Worm (Caenorhabditis elegans) whole organism, L4 larva: ENCODE measurements around the gene F58H1.6.
A peak's percentile ranks its signal among the peaks of the same experiment; 100 is the strongest.

Source experiments
- T20F7.1 ChIP-seq: fragments of 200-800 bp; sonication (Bioruptor generic); optimal IDR thresholded peaks from 2 replicates; lab custom pipeline; 2018; ENCODE audit warnings: mild to moderate bottlenecking, missing genetic modification characterization, missing compliant biosample characterization
- Y105C5A.15 ChIP-seq: fragments of 200-800 bp; sonication (Bioruptor generic); IDR thresholded peaks from 2 replicates; pipeline ENCODE4 v1.3.6; 2022; ENCODE audit warnings: missing genetic modification characterization, missing compliant biosample characterization
- Y48G9A.11 ChIP-seq: fragments of 200-800 bp; sonication (Bioruptor generic); IDR thresholded peaks from 2 replicates; pipeline ENCODE4 v1.3.6; 2022; ENCODE audit warnings: missing genetic modification reagents, missing genetic modification characterization, missing compliant biosample characterization
- ZK337.2 ChIP-seq: fragments of 200-800 bp; sonication (Bioruptor generic); IDR thresholded peaks from 2 replicates; pipeline ENCODE4 v1.3.6; 2022; ENCODE audit warnings: missing genetic modification reagents, missing genetic modification characterization, missing compliant biosample characterization
- ama-1 ChIP-seq: fragments of 150-350 bp; optimal IDR thresholded peaks from 2 replicates; lab custom pipeline; 2014; ENCODE audit warnings: inconsistent platforms, mixed read lengths
- attf-4 ChIP-seq: sonication (generic microtip); optimal IDR thresholded peaks from 3 replicates; lab custom pipeline; 2017; ENCODE audit warnings: missing biosample characterization, missing genetic modification characterization
- ceh-82 ChIP-seq: sonication (generic microtip); optimal IDR thresholded peaks from 2 replicates; lab custom pipeline; 2017; ENCODE audit warnings: missing biosample characterization, missing genetic modification characterization
- cey-2 ChIP-seq: sonication (generic microtip); optimal IDR thresholded peaks from 3 replicates; lab custom pipeline; 2017; ENCODE audit warnings: missing genetic modification characterization, mild to moderate bottlenecking, missing compliant biosample characterization, antibody characterized with exemption, borderline replicate concordance; ENCODE audit not compliant: insufficient read depth
- daf-16 ChIP-seq, 3 experiments: sonication (generic microtip); optimal IDR thresholded peaks; 2 replicates each; lab custom pipeline; 2016 to 2017; ENCODE audit warnings: missing genetic modification characterization in 3 of 3, missing genetic modification reagents in 3 of 3, mild to moderate bottlenecking in 2 of 3, missing compliant biosample characterization in 2 of 3, missing biosample characterization in 1 of 3, moderate library complexity in 1 of 3
- dmd-6 ChIP-seq: fragments of 200-800 bp; sonication (Bioruptor generic); IDR thresholded peaks from 2 replicates; pipeline ENCODE4 v1.3.6; 2022; ENCODE audit warnings: missing genetic modification reagents, missing genetic modification characterization, missing compliant biosample characterization
- dve-1 ChIP-seq: sonication (generic microtip); optimal IDR thresholded peaks from 2 replicates; lab custom pipeline; 2017; ENCODE audit warnings: antibody characterized with exemption, mild to moderate bottlenecking, missing genetic modification characterization, missing compliant biosample characterization; ENCODE audit not compliant: insufficient read depth
- egl-27 ChIP-seq: sonication (generic microtip); optimal IDR thresholded peaks from 3 replicates; lab custom pipeline; 2017; ENCODE audit warnings: missing biosample characterization, missing genetic modification reagents, missing genetic modification characterization
- hlh-11 ChIP-seq: fragments of 200-800 bp; sonication (Bioruptor generic); optimal IDR thresholded peaks from 2 replicates; lab custom pipeline; 2018; ENCODE audit warnings: mild to moderate bottlenecking, missing genetic modification characterization, missing compliant biosample characterization
- hlh-30 ChIP-seq: sonication (generic microtip); optimal IDR thresholded peaks from 2 replicates; lab custom pipeline; 2017; ENCODE audit warnings: antibody characterized with exemption, mild to moderate bottlenecking, missing genetic modification characterization, missing compliant biosample characterization; ENCODE audit not compliant: insufficient read depth
- jun-1 ChIP-seq: fragments of 150-350 bp; optimal IDR thresholded peaks from 2 replicates; lab custom pipeline; 2014; ENCODE audit warnings: missing biosample characterization, missing genetic modification reagents, missing genetic modification characterization
- lin-1 ChIP-seq: fragments of 200-800 bp; sonication (Bioruptor generic); IDR thresholded peaks from 2 replicates; pipeline ENCODE4 v1.3.6; 2022; ENCODE audit warnings: missing genetic modification reagents, missing genetic modification characterization, missing compliant biosample characterization
- lin-15B ChIP-seq: fragments of 150-350 bp; sonication (generic microtip); optimal IDR thresholded peaks from 3 replicates; lab custom pipeline; 2014; ENCODE audit warnings: missing biosample characterization, missing genetic modification characterization
- lin-38 ChIP-seq: fragments of 200-800 bp; sonication (Bioruptor generic); IDR thresholded peaks from 2 replicates; pipeline ENCODE4 v1.3.6; 2022; ENCODE audit warnings: missing genetic modification reagents, missing genetic modification characterization, missing compliant biosample characterization
- lsy-2 ChIP-seq, 2 experiments: fragments of 150-350 bp in 1 of 2; sonication (generic microtip) in 1 of 2; optimal IDR thresholded peaks; 2 replicates each; lab custom pipeline; 2014 to 2017; ENCODE audit warnings: missing biosample characterization in 2 of 2, missing genetic modification characterization in 2 of 2
- madf-5 ChIP-seq, 2 experiments: fragments of 200-800 bp; sonication (Bioruptor generic); IDR thresholded peaks; 2 replicates each; pipeline ENCODE4 v1.3.6; 2022; ENCODE audit warnings: missing compliant biosample characterization in 2 of 2, missing genetic modification characterization in 2 of 2
- mdl-1 ChIP-seq, 2 experiments: fragments of 150-350 bp in 1 of 2; sonication (generic microtip) in 1 of 2; optimal IDR thresholded peaks; 2 replicates each; lab custom pipeline; 2014 to 2017; ENCODE audit warnings: missing biosample characterization in 2 of 2, missing genetic modification characterization in 2 of 2
- mdt-29 ChIP-seq: fragments of 200-800 bp; sonication (Bioruptor generic); IDR thresholded peaks from 2 replicates; pipeline ENCODE4 v1.3.6; 2022; ENCODE audit warnings: missing genetic modification reagents, missing genetic modification characterization, missing compliant biosample characterization
- nhr-10 ChIP-seq: fragments of 150-350 bp; optimal IDR thresholded peaks from 2 replicates; lab custom pipeline; 2014; ENCODE audit warnings: missing biosample characterization, missing genetic modification characterization
- nhr-111 ChIP-seq: fragments of 200-800 bp; sonication (Bioruptor generic); optimal IDR thresholded peaks from 2 replicates; lab custom pipeline; 2018; ENCODE audit warnings: mild to moderate bottlenecking, missing genetic modification characterization, missing compliant biosample characterization
- nhr-237 ChIP-seq: sonication (generic microtip); optimal IDR thresholded peaks from 2 replicates; lab custom pipeline; 2017; ENCODE audit warnings: missing biosample characterization, missing genetic modification characterization
- nhr-25 ChIP-seq: sonication (generic microtip); optimal IDR thresholded peaks from 2 replicates; lab custom pipeline; 2017; ENCODE audit warnings: missing genetic modification characterization, mild to moderate bottlenecking, missing compliant biosample characterization, antibody characterized with exemption, moderate library complexity, borderline replicate concordance; ENCODE audit not compliant: insufficient read depth
- nhr-28 ChIP-seq: fragments of 150-350 bp; optimal IDR thresholded peaks from 2 replicates; lab custom pipeline; 2014; ENCODE audit warnings: missing biosample characterization, missing genetic modification characterization
- nhr-77 ChIP-seq: fragments of 150-350 bp; optimal IDR thresholded peaks from 2 replicates; lab custom pipeline; 2014; ENCODE audit warnings: missing biosample characterization, missing genetic modification characterization
- php-3 ChIP-seq: fragments of 200-800 bp; sonication (Bioruptor generic); IDR thresholded peaks from 2 replicates; pipeline ENCODE4 v1.3.6; 2022; ENCODE audit warnings: missing genetic modification reagents, missing genetic modification characterization, missing compliant biosample characterization
- pqm-1 ChIP-seq: sonication (generic microtip); optimal IDR thresholded peaks from 2 replicates; lab custom pipeline; 2017; ENCODE audit warnings: missing biosample characterization, missing genetic modification characterization
- skn-1 ChIP-seq: fragments of 150-350 bp; optimal IDR thresholded peaks from 2 replicates; lab custom pipeline; 2014; ENCODE audit warnings: missing biosample characterization, missing genetic modification characterization
- tag-97 ChIP-seq: fragments of 200-800 bp; sonication (Bioruptor generic); IDR thresholded peaks from 2 replicates; pipeline ENCODE4 v1.3.6; 2022; ENCODE audit warnings: missing genetic modification characterization, missing compliant biosample characterization
- tra-1 ChIP-seq: fragments of 200-800 bp; sonication (Bioruptor generic); IDR thresholded peaks from 2 replicates; pipeline ENCODE4 v1.3.6; 2022; ENCODE audit warnings: missing genetic modification reagents, missing genetic modification characterization, missing compliant biosample characterization
- unc-39 ChIP-seq: sonication (generic microtip); optimal IDR thresholded peaks from 2 replicates; lab custom pipeline; 2017; ENCODE audit warnings: missing biosample characterization, missing genetic modification characterization
- unc-62 ChIP-seq, 3 experiments: fragments of 150-350 bp in 1 of 3; sonication (generic microtip); optimal IDR thresholded peaks in 2 of 3; peaks in 1 of 3; 1 replicate in 1 of 3; 2 replicates in 2 of 3; lab custom pipeline; 2014 to 2017; ENCODE audit warnings: missing biosample characterization in 3 of 3, missing genetic modification characterization in 3 of 3, missing genetic modification reagents in 3 of 3, missing genotype in 1 of 3
- vab-7 ChIP-seq: fragments of 200-800 bp; sonication (Bioruptor generic); IDR thresholded peaks from 2 replicates; pipeline ENCODE4 v1.3.6; 2022; ENCODE audit warnings: missing genetic modification reagents, missing genetic modification characterization, missing compliant biosample characterization
- zfp-2 ChIP-seq: sonication (generic microtip); optimal IDR thresholded peaks from 2 replicates; lab custom pipeline; 2016; ENCODE audit warnings: mild to moderate bottlenecking, missing genetic modification characterization, missing compliant biosample characterization
- zfp-3 ChIP-seq: fragments of 200-800 bp; sonication (Bioruptor generic); conservative IDR thresholded peaks from 2 replicates; pipeline ENCODE4 v1.3.6; 2022; ENCODE audit warnings: missing genetic modification reagents, missing genetic modification characterization, missing compliant biosample characterization
- zip-11 ChIP-seq: fragments of 200-800 bp; sonication (Bioruptor generic); IDR thresholded peaks from 2 replicates; pipeline ENCODE4 v1.3.6; 2022; ENCODE audit warnings: missing genetic modification characterization, missing compliant biosample characterization

The F58H1.6 gene

ce11 chrV:11975233-11975632 is 32.8 kb downstream of the F58H1.6 start, which contains the start of gene cpr-1 (continued):
- peak; percentile 12 for TF ChIP-seq hlh-30 (tag; lab: Kevin White, UChicago)
- peak; percentile 77 for TF ChIP-seq pqm-1 (tag; lab: Kevin White, UChicago)
- TF ChIP-seq daf-16 (GFP tag; optimal IDR thresholded peaks at IDR 0.05; lab: Kevin White, UChicago) = no peak
- TF ChIP-seq daf-16 (tag; optimal IDR thresholded peaks at IDR 0.05; lab: Kevin White, UChicago) = peak; percentile 42
- TF ChIP-seq zfp-2 = no peak
- TF ChIP-seq zfp-3 (GFP tag; lab: Robert Waterston, UW) = no peak
- no peak for TF ChIP-seq cey-2 (tag; lab: Kevin White, UChicago)
- no peak for TF ChIP-seq nhr-10 (tag; lab: Kevin White, UChicago)
- TF ChIP-seq vab-7 (GFP tag; lab: Robert Waterston, UW) = no peak
- TF ChIP-seq unc-62 (GFP tag; optimal IDR thresholded peaks at IDR 0.05 in 1 of 2; lab: Kevin White, UChicago) = peak in 1 of 2 experiments; percentile 75
- TF ChIP-seq unc-62 (tag; optimal IDR thresholded peaks at IDR 0.05; lab: Kevin White, UChicago) = no peak

- TF ChIP-seq nhr-111 (GFP tag; lab: Kevin White, UChicago) = no peak
- no peak for TF ChIP-seq ZK337.2 (GFP tag; lab: Robert Waterston, UW)
- TF ChIP-seq hlh-30 (tag; lab: Kevin White, UChicago) = no peak
- TF ChIP-seq pqm-1 (tag; lab: Kevin White, UChicago) = peak; percentile 34
- no peak for TF ChIP-seq zip-11
- 0 out of 2 replicates have a peak, but pooled peaks have one; percentile 9 for TF ChIP-seq zfp-3 (GFP tag; lab: Robert Waterston, UW)
- TF ChIP-seq lsy-2 (tag; optimal IDR thresholded peaks at IDR 0.05; lab: Kevin White, UChicago) = peak in 1 of 2 experiments; percentile 21
- TF ChIP-seq dmd-6 (GFP tag; lab: Robert Waterston, UW) = peak; percentile 80
- 0 out of 2 replicates have a peak, but pooled peaks have one; percentile 13 for TF ChIP-seq lin-1
- peak; percentile 56 for TF ChIP-seq T20F7.1 (GFP tag; lab: Kevin White, UChicago)
- TF ChIP-seq lin-15B (tag; lab: Kevin White, UChicago) = no peak
- no peak for TF ChIP-seq daf-16 (GFP tag; optimal IDR thresholded peaks at IDR 0.05; lab: Kevin White, UChicago)
- peak; percentile 39 for TF ChIP-seq daf-16 (tag; optimal IDR thresholded peaks at IDR 0.05; lab: Kevin White, UChicago)
- TF ChIP-seq dve-1 = peak; percentile 68
- TF ChIP-seq attf-4 (tag; lab: Kevin White, UChicago) = no peak
- peak; percentile 27 for TF ChIP-seq nhr-10 (tag; lab: Kevin White, UChicago)
- TF ChIP-seq jun-1 = no peak
- peak; percentile 49 for TF ChIP-seq hlh-11
- TF ChIP-seq egl-27 (tag; lab: Kevin White, UChicago) = no peak
- no peak for TF ChIP-seq nhr-25 (tag; lab: Kevin White, UChicago)
- TF ChIP-seq mdt-29 (GFP tag; lab: Robert Waterston, UW) = no peak
- TF ChIP-seq ama-1 (lab: Kevin White, UChicago) = no peak
- no peak for TF ChIP-seq Y48G9A.11 (GFP tag; lab: Robert Waterston, UW)
- no peak for TF ChIP-seq nhr-237 (tag; lab: Kevin White, UChicago)
- TF ChIP-seq tra-1 (GFP tag; lab: Robert Waterston, UW) = 0 out of 2 replicates have a peak, but pooled peaks have one; percentile 46
- no peak for TF ChIP-seq php-3 (GFP tag; lab: Robert Waterston, UW)
- no peak for TF ChIP-seq mdl-1 (tag; optimal IDR thresholded peaks at IDR 0.05; lab: Kevin White, UChicago)
- no peak for TF ChIP-seq madf-5 (GFP tag; IDR thresholded peaks at IDR 0.05; lab: Robert Waterston, UW)
- no peak for TF ChIP-seq ceh-82 (tag; lab: Kevin White, UChicago)
- peak; percentile 86 for TF ChIP-seq nhr-77 (tag; lab: Kevin White, UChicago)
- TF ChIP-seq unc-39 (tag; lab: Kevin White, UChicago) = no peak
- TF ChIP-seq Y105C5A.15 (GFP tag; lab: Robert Waterston, UW) = no peak
- TF ChIP-seq nhr-28 (tag; lab: Kevin White, UChicago) = peak; percentile 77
- TF ChIP-seq skn-1 (tag; lab: Kevin White, UChicago) = no peak
- no peak for TF ChIP-seq lin-38 (GFP tag; lab: Robert Waterston, UW)
- no peak for TF ChIP-seq tag-97
- TF ChIP-seq, all 104 proteins: peak for 13
Observed at ce11 chrV:11976734-11977133, 34.3 kb downstream of the F58H1.6 start.
